Worm (Caenorhabditis elegans): ENCODE measurements around the gene M03F8.1.

- TF ChIP-seq pag-3 (tag; optimal IDR thresholded peaks at IDR 0.05; ENCODE audit: borderline replicate concordance) = no peak
- TF ChIP-seq ceh-9 (tag; optimal IDR thresholded peaks at IDR 0.05) = no peak
These were observed 44.9 kb downstream of the M03F8.1 start, which contains the start of gene cpg-4 for ce11 chrV:5996114-5996513.
